Fruit fly (Drosophila melanogaster): ENCODE data around the gene Mrp4.

Gene Mrp4

DNA sequence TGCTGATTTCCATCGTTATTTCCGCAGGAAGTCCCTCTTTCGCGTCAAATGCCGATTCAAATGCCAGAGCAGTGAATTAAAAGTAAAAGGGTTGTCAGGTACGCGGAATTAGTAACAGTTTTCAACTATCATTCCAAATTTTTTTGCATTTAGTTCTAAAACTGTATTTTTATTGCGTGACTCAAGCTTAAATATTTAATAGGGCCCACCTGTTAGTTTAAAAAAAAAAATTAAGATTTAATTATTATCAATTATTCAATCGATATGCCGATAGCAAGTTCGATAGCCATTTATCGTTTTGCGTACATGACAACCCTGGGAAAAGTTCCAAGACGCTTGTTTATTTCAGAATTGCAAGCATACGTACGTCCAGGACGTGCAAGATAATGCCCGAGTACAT lies 54.0 kb downstream of the Mrp4 start, which contains the start of gene CG14711 (continued):
- TF ChIP-seq NFAT (GFP tag; IDR thresholded peaks at IDR 0.05) (peak; percentile 84), Fer2 (tag; optimal IDR thresholded peaks at IDR 0.05) (peak; percentile 75), Nf-YC (tag; optimal IDR thresholded peaks at IDR 0.05) (peak; percentile 82), CG7271 (tag; optimal IDR thresholded peaks at IDR 0.05) (peak; percentile 59), Hr39 (optimal IDR thresholded peaks at IDR 0.05) (no peak), NC2β (GFP tag; optimal IDR thresholded peaks at IDR 0.05) (peak; percentile 50), lola (GFP tag; optimal IDR thresholded peaks at IDR 0.05) (peak in 1 of 3 experiments; percentile 81), cg (GFP tag; optimal IDR thresholded peaks at IDR 0.05) (no peak), CG43689 (GFP tag; IDR thresholded peaks at IDR 0.05) (peak; percentile 51), CG30431 (GFP tag; optimal IDR thresholded peaks at IDR 0.05) (peak; percentile 66), chm (GFP tag; IDR thresholded peaks at IDR 0.05) (peak; percentile 73), Vsx1 (GFP tag; optimal IDR thresholded peaks at IDR 0.05) (no peak), CG8478 (optimal IDR thresholded peaks at IDR 0.05) (no peak), Xbp1 (GFP tag; optimal IDR thresholded peaks at IDR 0.05) (peak; percentile 92), danr (GFP tag; IDR thresholded peaks at IDR 0.05) (peak; percentile 65), bsh (GFP tag; optimal IDR thresholded peaks at IDR 0.05) (peak in 1 of 2 experiments; percentile 91), CG12391 (tag; optimal IDR thresholded peaks at IDR 0.05) (peak; percentile 93), exex (tag; optimal IDR thresholded peaks at IDR 0.05) (peak; percentile 60), GATAe (GFP tag; conservative IDR thresholded peaks at IDR 0.05) (no peak; the same call in 1 of the 2 replicates), H15 (GFP tag; IDR thresholded peaks at IDR 0.05) (peak; percentile 78), CG34224 (GFP tag; IDR thresholded peaks at IDR 0.05; ENCODE audit: partially characterized antibody) (peak; percentile 87), CG11560 (tag; IDR thresholded peaks at IDR 0.05) (peak; percentile 75), BEAF-32 (GFP tag; optimal IDR thresholded peaks at IDR 0.05) (peak; percentile 75), tio (GFP tag; optimal IDR thresholded peaks at IDR 0.05) (no peak), pb (GFP tag; optimal IDR thresholded peaks at IDR 0.05) (peak; percentile 10), CG17361 (GFP tag; IDR thresholded peaks at IDR 0.05) (peak; percentile 85), CG1647 (GFP tag; optimal IDR thresholded peaks at IDR 0.05) (peak; percentile 67), stwl (tag; optimal IDR thresholded peaks at IDR 0.05) (peak; percentile 96), Stat92E (GFP tag; optimal IDR thresholded peaks at IDR 0.05) (peak in 1 of 3 experiments; percentile 71), CG9727 (GFP tag; optimal IDR thresholded peaks at IDR 0.05) (peak; percentile 86), BtbVII (GFP tag; optimal IDR thresholded peaks at IDR 0.05) (peak; percentile 80), trh (GFP tag; optimal IDR thresholded peaks at IDR 0.05) (peak; percentile 66), CrebB (tag; optimal IDR thresholded peaks at IDR 0.05) (peak; percentile 57), unc-4 (GFP tag; IDR thresholded peaks at IDR 0.05; ENCODE audit: partially characterized antibody) (peak; percentile 86), ham (GFP tag; IDR thresholded peaks at IDR 0.05) (peak; percentile 46; the same call in 1 of the 2 replicates), dm (GFP tag; optimal IDR thresholded peaks at IDR 0.05) (peak; percentile 22), CG9215 (GFP tag; IDR thresholded peaks at IDR 0.05) (peak; percentile 66), Oli (tag; optimal IDR thresholded peaks at IDR 0.05) (no peak), D19A (tag; optimal IDR thresholded peaks at IDR 0.05) (no peak), fru (optimal IDR thresholded peaks at IDR 0.05) (no peak)
